Worm (Caenorhabditis elegans) whole organism, young adult: Measurements from ENCODE around the gene wht-6.
A peak's percentile ranks its signal among the peaks of the same experiment; 100 is the strongest.

Experiments
- B0035.1 ChIP-seq: sonication (generic microtip); optimal IDR thresholded peaks from 2 replicates; lab custom pipeline; 2016; ENCODE audit warnings: missing genetic modification characterization, mild to moderate bottlenecking, missing compliant biosample characterization, missing genotype, missing genetic modification reagents
- C06A6.2 ChIP-seq: fragments of 200-800 bp; sonication (Bioruptor generic); conservative IDR thresholded peaks from 2 replicates; pipeline ENCODE4 v1.3.6; 2022; ENCODE audit warnings: missing genetic modification characterization, missing compliant biosample characterization
- F10E7.11 ChIP-seq: sonication (generic microtip); optimal IDR thresholded peaks from 2 replicates; lab custom pipeline; 2017; ENCODE audit warnings: mild to moderate bottlenecking, missing genetic modification characterization, moderate library complexity, missing compliant biosample characterization
- F33H1.4 ChIP-seq: fragments of 200-800 bp; sonication (Bioruptor generic); IDR thresholded peaks from 2 replicates; pipeline ENCODE4 v1.3.6; 2022; ENCODE audit warnings: missing genetic modification reagents, missing genetic modification characterization, missing compliant biosample characterization
- F37B4.10 ChIP-seq: fragments of 200-800 bp; sonication (Bioruptor generic); IDR thresholded peaks from 2 replicates; pipeline ENCODE4 v1.3.6; 2022; ENCODE audit warnings: missing genetic modification characterization, missing compliant biosample characterization
- F49E8.2 ChIP-seq: sonication (generic microtip); optimal IDR thresholded peaks from 3 replicates; lab custom pipeline; 2017; ENCODE audit warnings: missing genetic modification characterization, mild to moderate bottlenecking, missing compliant biosample characterization, antibody characterized with exemption, moderate library complexity; ENCODE audit not compliant: insufficient read depth
- F57A8.1 ChIP-seq: fragments of 200-800 bp; sonication (Bioruptor generic); optimal IDR thresholded peaks from 2 replicates; lab custom pipeline; 2018; ENCODE audit warnings: mild to moderate bottlenecking, missing genetic modification characterization, moderate library complexity, missing compliant biosample characterization
- F57C9.4 ChIP-seq: sonication (generic microtip); optimal IDR thresholded peaks from 2 replicates; lab custom pipeline; 2017; ENCODE audit warnings: mild to moderate bottlenecking, missing genetic modification characterization, missing compliant biosample characterization
- T26A5.8 ChIP-seq: sonication (generic microtip); optimal IDR thresholded peaks from 2 replicates; lab custom pipeline; 2016; ENCODE audit warnings: missing genetic modification characterization, missing compliant biosample characterization
- Y79H2A.3 ChIP-seq: fragments of 200-800 bp; sonication (Bioruptor generic); conservative IDR thresholded peaks from 2 replicates; pipeline ENCODE4 v1.3.6; 2022; ENCODE audit warnings: missing genetic modification reagents, missing genetic modification characterization, missing compliant biosample characterization
- aptf-2 ChIP-seq: fragments of 200-800 bp; sonication (Bioruptor generic); conservative IDR thresholded peaks from 2 replicates; pipeline ENCODE4 v1.3.6; 2022; ENCODE audit warnings: missing genetic modification reagents, missing genetic modification characterization, missing compliant biosample characterization
- aptf-3 ChIP-seq: fragments of 200-800 bp; sonication (Bioruptor generic); IDR thresholded peaks from 2 replicates; pipeline ENCODE4 v1.3.6; 2022; ENCODE audit warnings: missing genetic modification characterization, missing compliant biosample characterization
- atf-7 ChIP-seq: sonication (generic microtip); optimal IDR thresholded peaks from 2 replicates; lab custom pipeline; 2017; ENCODE audit warnings: mild to moderate bottlenecking, missing genetic modification characterization, missing compliant biosample characterization
- attf-5 ChIP-seq: fragments of 200-800 bp; sonication (Bioruptor generic); optimal IDR thresholded peaks from 2 replicates; lab custom pipeline; 2018; ENCODE audit warnings: mild to moderate bottlenecking, missing genetic modification characterization, missing compliant biosample characterization
- attf-6 ChIP-seq: fragments of 200-800 bp; sonication (Bioruptor generic); IDR thresholded peaks from 2 replicates; pipeline ENCODE4 v1.3.6; 2022; ENCODE audit warnings: missing genetic modification reagents, missing genetic modification characterization, missing compliant biosample characterization
- ceh-100 ChIP-seq: fragments of 200-800 bp; sonication (Bioruptor generic); IDR thresholded peaks from 2 replicates; pipeline ENCODE4 v1.3.6; 2022; ENCODE audit warnings: missing genetic modification reagents, missing genetic modification characterization, missing compliant biosample characterization
- ceh-27 ChIP-seq: fragments of 200-800 bp; sonication (Bioruptor generic); optimal IDR thresholded peaks from 2 replicates; lab custom pipeline; 2018; ENCODE audit warnings: mild to moderate bottlenecking, missing genetic modification characterization, moderate library complexity, missing compliant biosample characterization
- ceh-79 ChIP-seq: sonication (generic microtip); optimal IDR thresholded peaks from 2 replicates; lab custom pipeline; 2017; ENCODE audit warnings: mild to moderate bottlenecking, missing genetic modification characterization, missing compliant biosample characterization
- dox-1 ChIP-seq: fragments of 200-800 bp; sonication (Bioruptor generic); IDR thresholded peaks from 2 replicates; pipeline ENCODE4 v1.3.6; 2022; ENCODE audit warnings: missing genetic modification reagents, missing genetic modification characterization, missing compliant biosample characterization
- dpff-1 ChIP-seq: sonication (generic microtip); optimal IDR thresholded peaks from 2 replicates; lab custom pipeline; 2017; ENCODE audit warnings: mild to moderate bottlenecking, missing genetic modification characterization, missing compliant biosample characterization
- dpl-1 ChIP-seq: fragments of 150-350 bp; optimal IDR thresholded peaks from 2 replicates; lab custom pipeline; 2014; ENCODE audit warnings: missing biosample characterization, missing genetic modification reagents, missing genetic modification characterization
- egl-44 ChIP-seq: fragments of 200-800 bp; sonication (Bioruptor generic); IDR thresholded peaks from 2 replicates; pipeline ENCODE4 v1.3.6; 2022; ENCODE audit warnings: missing genetic modification reagents, missing genetic modification characterization, missing compliant biosample characterization
- egrh-3 ChIP-seq: fragments of 200-800 bp; sonication (Bioruptor generic); IDR thresholded peaks from 2 replicates; pipeline ENCODE4 v1.3.6; 2022; ENCODE audit warnings: missing genetic modification reagents, missing genetic modification characterization, missing compliant biosample characterization
- ets-4 ChIP-seq: fragments of 200-800 bp; sonication (Bioruptor generic); optimal IDR thresholded peaks from 2 replicates; lab custom pipeline; 2018; ENCODE audit warnings: mild to moderate bottlenecking, missing genetic modification characterization, missing compliant biosample characterization
- him-1 ChIP-seq: sonication (generic microtip); optimal IDR thresholded peaks from 2 replicates; lab custom pipeline; 2016; ENCODE audit warnings: missing genotype, missing genetic modification reagents, missing genetic modification characterization, missing compliant biosample characterization
- hlh-26 ChIP-seq: fragments of 200-800 bp; sonication (Bioruptor generic); conservative IDR thresholded peaks from 2 replicates; pipeline ENCODE4 v1.3.6; 2022; ENCODE audit warnings: missing genetic modification reagents, missing genetic modification characterization, missing compliant biosample characterization
- hmg-1.2 ChIP-seq: fragments of 200-800 bp; sonication (Bioruptor generic); IDR thresholded peaks from 2 replicates; pipeline ENCODE4 v1.3.6; 2022; ENCODE audit warnings: missing genetic modification reagents, missing genetic modification characterization, missing compliant biosample characterization
- hrde-1 ChIP-seq: sonication (generic microtip); optimal IDR thresholded peaks from 2 replicates; lab custom pipeline; 2016; ENCODE audit warnings: missing genetic modification characterization, mild to moderate bottlenecking, missing compliant biosample characterization, moderate library complexity, missing genotype, missing genetic modification reagents, borderline replicate concordance
- lag-1 ChIP-seq: fragments of 200-800 bp; sonication (Bioruptor generic); IDR thresholded peaks from 2 replicates; pipeline ENCODE4 v1.3.6; 2022; ENCODE audit warnings: missing genetic modification reagents, missing genetic modification characterization, missing compliant biosample characterization
- let-526 ChIP-seq: fragments of 200-800 bp; sonication (Bioruptor generic); IDR thresholded peaks from 2 replicates; pipeline ENCODE4 v1.3.6; 2022; ENCODE audit warnings: missing genetic modification reagents, missing genetic modification characterization, missing compliant biosample characterization
- lin-26 ChIP-seq: fragments of 200-800 bp; sonication (Bioruptor generic); IDR thresholded peaks from 2 replicates; pipeline ENCODE4 v1.3.6; 2022; ENCODE audit warnings: missing genetic modification reagents, missing genetic modification characterization, missing compliant biosample characterization
- lin-54 ChIP-seq: fragments of 200-800 bp; sonication (Bioruptor generic); optimal IDR thresholded peaks from 2 replicates; lab custom pipeline; 2018; ENCODE audit warnings: mild to moderate bottlenecking, missing genetic modification characterization, missing compliant biosample characterization
- lir-1 ChIP-seq: fragments of 200-800 bp; sonication (Bioruptor generic); conservative IDR thresholded peaks from 2 replicates; pipeline ENCODE4 v1.3.6; 2022; ENCODE audit warnings: missing genetic modification reagents, missing genetic modification characterization, missing compliant biosample characterization
- lsl-1 ChIP-seq: fragments of 200-800 bp; sonication (Bioruptor generic); optimal IDR thresholded peaks from 2 replicates; lab custom pipeline; 2018; ENCODE audit warnings: mild to moderate bottlenecking, missing genetic modification characterization, moderate library complexity, missing compliant biosample characterization
- madf-3 ChIP-seq: fragments of 200-800 bp; sonication (Bioruptor generic); IDR thresholded peaks from 2 replicates; pipeline ENCODE4 v1.3.6; 2022; ENCODE audit warnings: missing genetic modification reagents, missing genetic modification characterization, missing compliant biosample characterization
- madf-6 ChIP-seq: fragments of 200-800 bp; sonication (Bioruptor generic); IDR thresholded peaks from 2 replicates; pipeline ENCODE4 v1.3.6; 2022; ENCODE audit warnings: missing genetic modification reagents, missing genetic modification characterization, missing compliant biosample characterization
- madf-8 ChIP-seq: fragments of 200-800 bp; sonication (Bioruptor generic); conservative IDR thresholded peaks from 2 replicates; pipeline ENCODE4 v1.3.6; 2022; ENCODE audit warnings: missing genetic modification reagents, missing genetic modification characterization, missing compliant biosample characterization
- mel-28 ChIP-seq: sonication (generic microtip); optimal IDR thresholded peaks from 2 replicates; lab custom pipeline; 2016; ENCODE audit warnings: borderline replicate concordance, mild to moderate bottlenecking, missing genetic modification characterization, missing compliant biosample characterization
- nhr-179 ChIP-seq: sonication (generic microtip); optimal IDR thresholded peaks from 2 replicates; lab custom pipeline; 2016; ENCODE audit warnings: mild to moderate bottlenecking, missing genetic modification characterization, missing compliant biosample characterization
- nhr-27 ChIP-seq: fragments of 200-800 bp; sonication (Bioruptor generic); optimal IDR thresholded peaks from 2 replicates; lab custom pipeline; 2018; ENCODE audit warnings: mild to moderate bottlenecking, missing genetic modification characterization, moderate library complexity, missing compliant biosample characterization
- rec-8 ChIP-seq, 2 experiments: sonication (generic microtip); optimal IDR thresholded peaks; 2 replicates each; lab custom pipeline; 2016; ENCODE audit warnings: mild to moderate bottlenecking in 2 of 2, missing genetic modification characterization in 2 of 2, missing genetic modification reagents in 2 of 2, missing genotype in 2 of 2, missing biosample characterization in 1 of 2, missing compliant biosample characterization in 1 of 2, moderate library complexity in 1 of 2
- repo-1 ChIP-seq: sonication (generic microtip); optimal IDR thresholded peaks from 2 replicates; lab custom pipeline; 2017; ENCODE audit warnings: mild to moderate bottlenecking, missing genetic modification characterization, missing compliant biosample characterization
- sdz-38 ChIP-seq: sonication (generic microtip); optimal IDR thresholded peaks from 2 replicates; lab custom pipeline; 2016; ENCODE audit warnings: missing genotype, missing genetic modification characterization, missing compliant biosample characterization
- sptf-2 ChIP-seq: fragments of 200-800 bp; sonication (Bioruptor generic); optimal IDR thresholded peaks from 2 replicates; lab custom pipeline; 2018; ENCODE audit warnings: mild to moderate bottlenecking, missing genetic modification characterization, missing compliant biosample characterization
- tlf-1 ChIP-seq: fragments of 200-800 bp; sonication (Bioruptor generic); optimal IDR thresholded peaks from 2 replicates; lab custom pipeline; 2018; ENCODE audit warnings: mild to moderate bottlenecking, missing genetic modification characterization, missing compliant biosample characterization
- unc-62 ChIP-seq: fragments of 150-350 bp; optimal IDR thresholded peaks from 2 replicates; lab custom pipeline; 2014; ENCODE audit warnings: missing biosample characterization, missing genetic modification reagents, missing genetic modification characterization
- xnd-1 ChIP-seq: sonication (generic microtip); optimal IDR thresholded peaks from 2 replicates; lab custom pipeline; 2016; ENCODE audit warnings: missing genotype, missing genetic modification reagents, missing genetic modification characterization, missing compliant biosample characterization
- zfh-2 ChIP-seq: fragments of 200-800 bp; sonication (Bioruptor generic); conservative IDR thresholded peaks from 2 replicates; pipeline ENCODE4 v1.3.6; 2022; ENCODE audit warnings: missing genetic modification reagents, missing genetic modification characterization, missing compliant biosample characterization
- ztf-25 ChIP-seq: fragments of 200-800 bp; sonication (Bioruptor generic); IDR thresholded peaks from 2 replicates; pipeline ENCODE4 v1.3.6; 2022; ENCODE audit warnings: missing genetic modification reagents, missing genetic modification characterization, missing compliant biosample characterization
- ztf-28 ChIP-seq: fragments of 200-800 bp; sonication (Bioruptor generic); IDR thresholded peaks from 2 replicates; pipeline ENCODE4 v1.3.6; 2022; ENCODE audit warnings: missing genetic modification reagents, missing genetic modification characterization, missing compliant biosample characterization

The wht-6 gene

DNA sequence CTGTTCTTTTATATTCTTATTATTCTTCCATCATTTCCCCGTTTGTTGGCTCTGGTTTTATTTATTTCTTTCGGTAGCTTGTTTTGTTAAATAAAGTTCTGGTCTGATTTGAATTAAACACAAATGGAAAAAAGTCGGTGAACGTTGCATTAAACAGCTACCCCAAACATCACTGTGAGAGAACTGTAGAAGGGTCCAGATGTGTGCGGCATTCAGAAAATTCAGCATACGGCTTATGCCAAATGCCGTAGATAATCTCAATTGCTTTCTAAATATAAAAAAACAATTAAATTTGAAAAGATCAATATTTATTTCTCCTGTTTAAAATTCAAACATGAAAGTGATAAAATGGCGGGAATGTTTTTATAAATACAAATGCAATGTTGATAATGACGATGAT, 31.7 kb upstream of the wht-6 start (continued):
- TF ChIP-seq hmg-1.2 (GFP tag; lab: Robert Waterston, UW) (no peak), lin-54 (peak; percentile 19), let-526 (no peak), xnd-1 (tag; lab: Kevin White, UChicago) (peak; percentile 1), egl-44 (GFP tag; lab: Robert Waterston, UW) (no peak), sptf-2 (GFP tag; lab: Kevin White, UChicago) (no peak), aptf-2 (GFP tag; lab: Robert Waterston, UW) (no peak), zfh-2 (GFP tag; lab: Robert Waterston, UW) (no peak), attf-6 (GFP tag; lab: Robert Waterston, UW) (no peak), F49E8.2 (no peak), B0035.1 (tag; lab: Kevin White, UChicago) (no peak), madf-6 (GFP tag; lab: Robert Waterston, UW) (0 out of 2 replicates have a peak, but pooled peaks have one; percentile 25), him-1 (tag; lab: Kevin White, UChicago) (peak; percentile 84), F37B4.10 (GFP tag; lab: Robert Waterston, UW) (no peak), hrde-1 (tag; lab: Kevin White, UChicago) (peak; percentile 40), dox-1 (GFP tag; lab: Robert Waterston, UW) (no peak), lsl-1 (GFP tag; lab: Kevin White, UChicago) (peak; percentile 32), ztf-25 (GFP tag; lab: Robert Waterston, UW) (no peak), madf-3 (GFP tag; lab: Robert Waterston, UW) (no peak), ceh-100 (GFP tag; lab: Robert Waterston, UW) (no peak), lag-1 (no peak), Y79H2A.3 (0 out of 2 replicates have a peak, but pooled peaks have one; percentile 25), ceh-79 (no peak), sdz-38 (tag; lab: Kevin White, UChicago) (no peak), F10E7.11 (tag; lab: Kevin White, UChicago) (no peak), madf-8 (no peak), C06A6.2 (GFP tag; lab: Robert Waterston, UW) (no peak), atf-7 (no peak), repo-1 (tag; lab: Kevin White, UChicago) (no peak), attf-5 (GFP tag; lab: Kevin White, UChicago) (no peak), lir-1 (GFP tag; lab: Robert Waterston, UW) (no peak), nhr-179 (no peak), T26A5.8 (tag; lab: Kevin White, UChicago) (no peak), F57A8.1 (GFP tag; lab: Kevin White, UChicago) (no peak), dpl-1 (no peak), lin-26 (GFP tag; lab: Robert Waterston, UW) (no peak), unc-62 (GFP tag; lab: Kevin White, UChicago) (no peak), tlf-1 (GFP tag; lab: Kevin White, UChicago) (no peak), egrh-3 (GFP tag; lab: Robert Waterston, UW) (no peak), nhr-27 (no peak), F33H1.4 (GFP tag; lab: Robert Waterston, UW) (no peak), ceh-27 (no peak), hlh-26 (GFP tag; lab: Robert Waterston, UW) (no peak), ets-4 (GFP tag; lab: Kevin White, UChicago) (no peak), rec-8 (tag; optimal IDR thresholded peaks at IDR 0.05; lab: Kevin White, UChicago) (no peak), F57C9.4 (tag; lab: Kevin White, UChicago) (no peak), mel-28 (tag; lab: Kevin White, UChicago) (no peak), dpff-1 (no peak), ztf-28 (GFP tag; lab: Robert Waterston, UW) (no peak), aptf-3 (no peak)
